Fruit fly (Drosophila melanogaster) whole organism, larva: ENCODE results near the gene CG17544.
A peak's percentile ranks its signal among the peaks of the same experiment; 100 is the strongest.

ENCODE experiments used
- noc ChIP-seq: fragments of 200-800 bp; sonication (Bioruptor generic); optimal IDR thresholded peaks from 3 replicates; lab custom pipeline; 2019; ENCODE audit warnings: missing biosample characterization, mild to moderate bottlenecking, missing genetic modification characterization, moderate library complexity

CG17544 gene

dm6 chr2L:19425765-19426329, 27.6 kb upstream of the CG17544 start:
- TF ChIP-seq noc (tag; lab: Kevin White, UChicago): peak; percentile 75

- no peak for TF ChIP-seq noc (tag; lab: Kevin White, UChicago)
These were observed 26.8 kb upstream of the CG17544 start for dm6 chr2L:19425105-19425504.

dm6 chr2L:19424307-19424902, 26.1 kb upstream of the CG17544 start:
- no peak for TF ChIP-seq noc (tag; lab: Kevin White, UChicago)

dm6 chr2L:19423467-19424122, 25.3 kb upstream of the CG17544 start, which contains the start of the genes Alp12 and CG13085:
Alp12 (plus strand) TSS chr2L:19424050.
CG13085 (plus strand) TSS chr2L:19424050.
- peak; percentile 98 for TF ChIP-seq noc (tag; lab: Kevin White, UChicago)

dm6 chr2L:19422642-19423041, 24.3 kb upstream of the CG17544 start:
- TF ChIP-seq noc (tag; lab: Kevin White, UChicago): no peak

- no peak for TF ChIP-seq noc (tag; lab: Kevin White, UChicago)
These were observed 23.3 kb upstream of the CG17544 start for dm6 chr2L:19421573-19421972.

dm6 chr2L:19418872-19419271, 20.6 kb upstream of the CG17544 start, which contains the start of gene lectin-37Db:
lectin-37Db (plus strand) TSS chr2L:19419075.
- no peak for TF ChIP-seq noc (tag; lab: Kevin White, UChicago)

- TF ChIP-seq noc (tag; lab: Kevin White, UChicago): no peak
These were observed 19.7 kb upstream of the CG17544 start, which contains the start of gene lectin-37Da for dm6 chr2L:19418017-19418416. lectin-37Da (plus strand) TSS chr2L:19418317.

dm6 chr2L:19416602-19417497, 18.6 kb upstream of the CG17544 start, which contains the start of gene Lectin-galC1:
Lectin-galC1 (plus strand) TSS chr2L:19417447.
- TF ChIP-seq noc (tag; lab: Kevin White, UChicago): no peak

dm6 chr2L:19415859-19416258, 17.6 kb upstream of the CG17544 start:
- TF ChIP-seq noc (tag; lab: Kevin White, UChicago): no peak

dm6 chr2L:19415133-19415532, 16.8 kb upstream of the CG17544 start:
- TF ChIP-seq noc (tag; lab: Kevin White, UChicago): no peak

dm6 chr2L:19414233-19414749, 16.0 kb upstream of the CG17544 start:
- no peak for TF ChIP-seq noc (tag; lab: Kevin White, UChicago)

dm6 chr2L:19413118-19413893, 15.0 kb upstream of the CG17544 start:
- TF ChIP-seq noc (tag; lab: Kevin White, UChicago): no peak

- no peak for TF ChIP-seq noc (tag; lab: Kevin White, UChicago)
These were observed 13.7 kb upstream of the CG17544 start for dm6 chr2L:19411966-19412365.
